Worm (Caenorhabditis elegans): ENCODE measurements around the gene srx-34.

srx-34 gene

DNA sequence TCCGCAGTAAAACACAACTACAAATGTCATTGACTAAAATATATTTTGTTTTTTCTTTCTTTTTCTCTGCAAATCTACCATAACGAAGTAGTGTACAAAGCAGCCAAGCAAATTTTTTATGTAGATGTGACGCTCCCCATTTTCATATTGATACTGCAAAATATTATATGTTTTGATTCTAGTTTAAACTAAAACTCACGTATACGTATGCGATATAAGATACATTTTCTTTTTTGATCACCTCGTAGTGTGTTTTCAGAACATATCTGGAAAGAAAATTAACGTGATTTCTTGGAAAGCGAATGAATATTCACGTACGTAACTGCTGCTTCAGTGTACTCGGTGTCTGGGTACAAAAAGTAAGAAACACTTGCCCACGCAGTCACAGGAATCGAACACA, 16.8 kb upstream of the srx-34 start:
- TF ChIP-seq hmg-4 (GFP tag; optimal IDR thresholded peaks at IDR 0.05) (no peak), flt-1 (GFP tag; IDR thresholded peaks at IDR 0.05) (no peak), tbx-11 (GFP tag; IDR thresholded peaks at IDR 0.05) (no peak), ceh-13 (GFP tag; optimal IDR thresholded peaks at IDR 0.05) (no peak), F13C5.2 (tag; optimal IDR thresholded peaks at IDR 0.05) (no peak), B0310.2 (tag; optimal IDR thresholded peaks at IDR 0.05) (no peak), pes-1 (GFP tag; IDR thresholded peaks at IDR 0.05) (no peak), ceh-36 (tag; optimal IDR thresholded peaks at IDR 0.05) (no peak)

DNA sequence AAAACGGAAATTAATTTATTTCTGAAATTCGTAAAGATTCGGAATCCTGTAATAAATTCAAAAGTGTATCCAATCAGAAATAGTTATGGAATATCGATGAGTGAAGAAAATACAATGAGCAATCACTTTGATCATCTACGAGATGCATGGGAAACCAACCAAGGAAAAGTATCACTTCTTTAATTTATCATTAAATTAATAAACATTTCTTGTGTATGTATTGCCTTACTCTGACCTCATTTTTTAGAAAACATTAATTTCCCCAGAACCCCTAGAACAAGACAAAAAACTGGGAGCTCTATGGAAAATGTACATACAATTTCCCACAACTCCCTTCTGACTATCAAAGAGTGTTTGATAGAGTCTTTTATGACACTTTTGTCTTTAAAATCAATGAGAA, 13.9 kb upstream of the srx-34 start, which contains the start of gene F10D2.16:
Gene F10D2.16 (plus strand): TSS at position 301 of the 400 bp plus-strand sequence.
- TF ChIP-seq F13C5.2 (tag; optimal IDR thresholded peaks at IDR 0.05): no peak
- TF ChIP-seq ceh-13 (GFP tag; optimal IDR thresholded peaks at IDR 0.05): no peak
- no peak for TF ChIP-seq hnd-1 (tag; optimal IDR thresholded peaks at IDR 0.05)
- no peak for TF ChIP-seq flt-1 (GFP tag; IDR thresholded peaks at IDR 0.05)
- no peak for TF ChIP-seq pes-1 (GFP tag; IDR thresholded peaks at IDR 0.05)
- no peak for TF ChIP-seq tbx-11 (GFP tag; IDR thresholded peaks at IDR 0.05)
- no peak for TF ChIP-seq hmg-4 (GFP tag; optimal IDR thresholded peaks at IDR 0.05)
- TF ChIP-seq scrt-1 (GFP tag; IDR thresholded peaks at IDR 0.05): no peak
- TF ChIP-seq ama-1 (optimal IDR thresholded peaks at IDR 0.05): no peak
- TF ChIP-seq hmbx-1 (tag; optimal IDR thresholded peaks at IDR 0.05): no peak
- no peak for TF ChIP-seq tbx-37 (GFP tag; conservative IDR thresholded peaks at IDR 0.05)
- no peak for TF ChIP-seq ets-7 (tag; optimal IDR thresholded peaks at IDR 0.05)
- no peak for TF ChIP-seq tra-4 (tag; optimal IDR thresholded peaks at IDR 0.05)
- no peak for TF ChIP-seq sea-1 (GFP tag; conservative IDR thresholded peaks at IDR 0.05)
- TF ChIP-seq aly-1 (tag; optimal IDR thresholded peaks at IDR 0.05): no peak
- no peak for TF ChIP-seq B0310.2 (tag; optimal IDR thresholded peaks at IDR 0.05)
- no peak for TF ChIP-seq ceh-36 (tag; optimal IDR thresholded peaks at IDR 0.05)

DNA sequence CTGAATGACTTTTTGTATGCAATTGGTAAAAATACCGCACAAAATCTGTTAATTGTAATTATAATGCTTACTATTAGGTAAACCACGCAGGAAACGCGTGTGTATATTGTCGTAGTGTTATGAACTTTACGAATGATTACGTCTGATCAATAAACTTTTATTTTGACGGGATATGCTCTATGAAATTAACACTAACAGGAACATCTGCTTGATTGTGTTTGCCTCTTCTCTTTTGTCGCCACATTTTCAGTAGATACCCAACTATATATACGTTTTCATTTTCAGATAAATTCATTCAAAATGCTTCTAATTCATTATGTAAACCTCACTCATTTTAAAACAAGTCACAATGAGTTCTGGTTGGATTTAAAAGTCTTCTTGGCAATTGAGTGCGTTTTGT, 12.2 kb upstream of the srx-34 start, which contains the start of gene sre-10:
Gene sre-10 (plus strand): TSS at position 301 of the 400 bp plus-strand sequence.
- TF ChIP-seq B0310.2 (tag; optimal IDR thresholded peaks at IDR 0.05) (no peak), F13C5.2 (tag; optimal IDR thresholded peaks at IDR 0.05) (no peak), flt-1 (GFP tag; IDR thresholded peaks at IDR 0.05) (no peak), scrt-1 (GFP tag; IDR thresholded peaks at IDR 0.05) (no peak)

DNA sequence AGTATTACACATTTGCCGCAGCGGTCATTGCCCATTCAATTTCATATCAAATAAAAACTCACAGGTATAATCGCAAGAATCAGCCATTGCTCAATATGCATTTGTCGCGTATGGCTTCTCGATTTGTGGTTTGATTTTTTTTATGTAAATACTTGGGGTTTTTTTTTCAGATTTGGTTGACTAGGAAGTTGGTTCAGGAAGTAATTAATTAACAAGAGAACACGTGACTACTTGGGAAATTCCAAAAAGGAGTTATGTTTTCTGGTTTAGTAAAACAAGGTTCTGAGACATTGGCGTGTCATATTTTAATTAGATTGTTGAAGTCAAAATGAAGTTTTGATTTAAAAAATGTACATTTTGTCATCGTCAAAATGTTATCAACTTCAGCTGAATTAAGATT, 10.9 kb upstream of the srx-34 start, which contains the start of gene srx-36:
Gene srx-36 (minus strand): TSS at position 101 of the 400 bp plus-strand sequence.
- TF ChIP-seq tbx-37 (GFP tag; conservative IDR thresholded peaks at IDR 0.05): no peak
- TF ChIP-seq sea-1 (GFP tag; conservative IDR thresholded peaks at IDR 0.05): no peak
- no peak for TF ChIP-seq scrt-1 (GFP tag; IDR thresholded peaks at IDR 0.05)
- TF ChIP-seq B0310.2 (tag; optimal IDR thresholded peaks at IDR 0.05): no peak
- TF ChIP-seq ceh-13 (GFP tag; optimal IDR thresholded peaks at IDR 0.05): no peak
- TF ChIP-seq pes-1 (GFP tag; IDR thresholded peaks at IDR 0.05): no peak
- TF ChIP-seq hmg-4 (GFP tag; optimal IDR thresholded peaks at IDR 0.05): no peak
- no peak for TF ChIP-seq hnd-1 (tag; optimal IDR thresholded peaks at IDR 0.05)
- TF ChIP-seq tra-4 (tag; optimal IDR thresholded peaks at IDR 0.05): no peak
- TF ChIP-seq F13C5.2 (tag; optimal IDR thresholded peaks at IDR 0.05): no peak
- TF ChIP-seq flt-1 (GFP tag; IDR thresholded peaks at IDR 0.05): no peak
- no peak for TF ChIP-seq ets-7 (tag; optimal IDR thresholded peaks at IDR 0.05)
- no peak for TF ChIP-seq aly-1 (tag; optimal IDR thresholded peaks at IDR 0.05)
- no peak for TF ChIP-seq hmbx-1 (tag; optimal IDR thresholded peaks at IDR 0.05)

ce11 chrV:7129460-7129859, 9.4 kb upstream of the srx-34 start, which contains the start of gene T01C4.8:
T01C4.8 (minus strand) TSS chrV:7129560.
- TF ChIP-seq hmg-4 (GFP tag; optimal IDR thresholded peaks at IDR 0.05) (no peak), tbx-37 (GFP tag; conservative IDR thresholded peaks at IDR 0.05) (no peak), scrt-1 (GFP tag; IDR thresholded peaks at IDR 0.05) (no peak)

DNA sequence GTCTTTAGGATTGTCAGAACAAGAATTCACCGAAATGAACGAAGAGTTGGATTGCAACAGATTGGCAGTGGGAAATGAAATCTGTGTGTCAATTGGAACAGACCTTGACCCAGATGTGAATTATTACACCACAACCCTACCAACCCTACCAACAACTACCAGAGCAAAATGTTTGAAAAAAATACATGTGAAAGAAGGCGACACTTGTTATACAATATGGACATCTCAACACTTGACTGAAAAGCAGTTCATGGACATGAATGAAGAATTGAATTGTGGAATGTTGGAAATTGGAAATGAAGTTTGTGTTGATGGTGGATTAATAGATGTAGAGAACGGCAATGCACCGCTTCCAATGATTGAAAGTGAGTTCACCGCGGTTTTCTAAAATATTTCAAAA, 3.9 kb upstream of the srx-34 start:
- no peak for TF ChIP-seq tra-4 (tag; optimal IDR thresholded peaks at IDR 0.05)
- no peak for TF ChIP-seq B0310.2 (tag; optimal IDR thresholded peaks at IDR 0.05)
- no peak for TF ChIP-seq pes-1 (GFP tag; IDR thresholded peaks at IDR 0.05)
- TF ChIP-seq ceh-36 (tag; optimal IDR thresholded peaks at IDR 0.05): no peak
- TF ChIP-seq ceh-13 (GFP tag; optimal IDR thresholded peaks at IDR 0.05): no peak
- TF ChIP-seq scrt-1 (GFP tag; IDR thresholded peaks at IDR 0.05): no peak
- TF ChIP-seq aly-1 (tag; optimal IDR thresholded peaks at IDR 0.05): no peak
- no peak for TF ChIP-seq sea-1 (GFP tag; conservative IDR thresholded peaks at IDR 0.05)
- TF ChIP-seq tbx-11 (GFP tag; IDR thresholded peaks at IDR 0.05): no peak
- no peak for TF ChIP-seq tbx-37 (GFP tag; conservative IDR thresholded peaks at IDR 0.05)
- TF ChIP-seq hmg-4 (GFP tag; optimal IDR thresholded peaks at IDR 0.05): no peak
- TF ChIP-seq ama-1 (optimal IDR thresholded peaks at IDR 0.05): no peak
- TF ChIP-seq hmbx-1 (tag; optimal IDR thresholded peaks at IDR 0.05): no peak
- no peak for TF ChIP-seq F13C5.2 (tag; optimal IDR thresholded peaks at IDR 0.05)
- TF ChIP-seq flt-1 (GFP tag; IDR thresholded peaks at IDR 0.05): no peak
- no peak for TF ChIP-seq ets-7 (tag; optimal IDR thresholded peaks at IDR 0.05)

DNA sequence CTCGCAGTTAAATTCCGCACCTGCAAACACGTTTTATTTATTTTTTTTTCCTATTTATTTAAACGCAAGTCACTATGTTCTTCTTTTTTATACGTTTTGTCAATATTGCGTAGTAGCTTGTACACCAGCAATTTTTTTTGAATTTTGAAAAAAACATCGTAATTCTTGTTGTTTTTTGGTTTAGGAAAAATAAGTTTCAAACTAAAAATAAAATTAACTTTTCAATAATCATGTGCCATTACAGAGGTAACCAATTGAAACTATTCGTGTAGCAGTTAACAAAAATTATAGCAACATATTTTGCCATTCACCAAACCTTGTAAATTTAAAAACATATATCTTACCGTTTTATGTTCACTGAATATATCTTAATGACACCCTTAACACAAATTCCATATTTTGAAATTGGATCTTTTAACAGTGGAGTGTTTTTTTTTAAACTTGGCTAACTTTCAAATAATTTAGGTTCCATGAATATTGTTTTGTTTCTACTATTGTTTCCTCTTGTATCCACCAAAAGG, 3.2 kb upstream of the srx-34 start, which contains the start of gene lmd-5:
Gene lmd-5 (plus strand): TSS at position 471 of the 521 bp plus-strand sequence.
- TF ChIP-seq F13C5.2 (tag; optimal IDR thresholded peaks at IDR 0.05) (no peak), ceh-13 (GFP tag; optimal IDR thresholded peaks at IDR 0.05) (no peak), pes-1 (GFP tag; IDR thresholded peaks at IDR 0.05) (no peak), B0310.2 (tag; optimal IDR thresholded peaks at IDR 0.05) (no peak), ceh-36 (tag; optimal IDR thresholded peaks at IDR 0.05) (no peak), ets-7 (tag; optimal IDR thresholded peaks at IDR 0.05) (no peak), aly-1 (tag; optimal IDR thresholded peaks at IDR 0.05) (no peak), hnd-1 (tag; optimal IDR thresholded peaks at IDR 0.05) (no peak), sea-1 (GFP tag; conservative IDR thresholded peaks at IDR 0.05) (no peak), scrt-1 (GFP tag; IDR thresholded peaks at IDR 0.05) (no peak), ama-1 (optimal IDR thresholded peaks at IDR 0.05) (no peak), tbx-11 (GFP tag; IDR thresholded peaks at IDR 0.05) (no peak), tra-4 (tag; optimal IDR thresholded peaks at IDR 0.05) (no peak), tbx-37 (GFP tag; conservative IDR thresholded peaks at IDR 0.05) (no peak), hmbx-1 (tag; optimal IDR thresholded peaks at IDR 0.05) (no peak), flt-1 (GFP tag; IDR thresholded peaks at IDR 0.05) (no peak), hmg-4 (GFP tag; optimal IDR thresholded peaks at IDR 0.05) (no peak)

Measured in whole organism, early embryonic.